Worm (Caenorhabditis elegans): ENCODE measurements around the gene srx-133.

Gene srx-133

DNA sequence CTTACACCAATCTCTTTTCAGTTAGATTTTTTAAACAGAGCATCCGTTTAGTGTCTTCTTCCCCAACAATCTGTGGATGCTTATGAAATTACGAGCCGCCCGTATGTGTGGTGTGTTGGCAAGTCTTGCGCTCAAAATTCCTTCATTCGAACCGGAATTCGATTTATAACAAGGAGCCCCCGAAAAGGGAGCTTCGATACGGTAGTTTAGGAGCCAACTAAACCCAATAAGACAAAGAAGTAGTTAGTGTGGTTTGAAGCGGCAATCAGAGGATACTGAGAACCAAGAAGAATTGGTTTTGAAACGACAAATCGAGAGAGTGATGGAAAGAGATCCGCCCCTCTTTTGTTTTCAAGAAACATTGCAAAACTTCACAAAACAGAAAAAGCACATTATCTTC, 36.1 kb upstream of the srx-133 start:
- peak; percentile 47 for TF ChIP-seq ces-1 (GFP tag; optimal IDR thresholded peaks at IDR 0.05)
- no peak for TF ChIP-seq lin-38 (GFP tag; IDR thresholded peaks at IDR 0.05)
- no peak for TF ChIP-seq arid-1 (GFP tag; conservative IDR thresholded peaks at IDR 0.05)
- TF ChIP-seq dmd-6 (GFP tag; IDR thresholded peaks at IDR 0.05): no peak
- TF ChIP-seq duxl-1 (tag; optimal IDR thresholded peaks at IDR 0.05; ENCODE audit: poor library complexity): no peak

DNA sequence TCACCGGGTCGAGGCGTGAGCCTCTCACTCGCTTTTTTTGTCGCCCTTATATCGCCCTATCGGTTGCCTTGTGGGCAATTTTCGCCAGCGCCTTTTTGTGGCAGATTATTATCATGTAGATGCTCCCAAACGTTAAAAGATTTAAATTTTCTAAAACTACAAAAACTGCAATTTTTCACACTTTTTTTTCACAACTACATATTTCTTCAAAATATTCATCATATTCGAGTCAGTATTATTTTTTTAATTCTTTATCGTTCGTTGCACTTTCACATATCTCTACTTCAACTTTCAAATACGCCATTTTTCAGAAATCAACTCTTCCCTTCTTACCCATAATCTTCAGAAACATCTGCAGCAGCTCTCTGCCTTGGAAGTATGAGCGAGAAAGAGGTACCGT, 35.5 kb upstream of the srx-133 start, which contains the start of gene ceh-24:
ceh-24 (plus strand) TSS at position 301 of the 400 bp plus-strand sequence.
- TF ChIP-seq ZK337.2 (GFP tag; IDR thresholded peaks at IDR 0.05) (no peak), ceh-20 (GFP tag; IDR thresholded peaks at IDR 0.05) (no peak), tra-1 (GFP tag; IDR thresholded peaks at IDR 0.05) (no peak), lin-38 (GFP tag; IDR thresholded peaks at IDR 0.05) (no peak), lin-39 (tag; optimal IDR thresholded peaks at IDR 0.05) (no peak), T20F7.1 (GFP tag; optimal IDR thresholded peaks at IDR 0.05) (no peak), daf-16 (GFP tag; optimal IDR thresholded peaks at IDR 0.05) (no peak), daf-16 (tag; optimal IDR thresholded peaks at IDR 0.05) (no peak), dmd-8 (GFP tag; IDR thresholded peaks at IDR 0.05) (no peak), mes-2 (tag; optimal IDR thresholded peaks at IDR 0.05; ENCODE audit: poor library complexity, severe bottlenecking) (no peak)

- TF ChIP-seq snpc-4 (tag; optimal IDR thresholded peaks at IDR 0.05) (no peak), pqm-1 (tag; optimal IDR thresholded peaks at IDR 0.05) (no peak), ama-1 (optimal IDR thresholded peaks at IDR 0.05) (no peak), aha-1 (tag) (peak; percentile 9), lin-1 (GFP tag; IDR thresholded peaks at IDR 0.05) (no peak), dmd-6 (GFP tag; IDR thresholded peaks at IDR 0.05) (no peak), hif-1 (tag; optimal IDR thresholded peaks at IDR 0.05) (no peak)
These were observed 31.6 kb upstream of the srx-133 start, which contains the start of gene F55B12.2 for ce11 chrV:13816877-13817276. Gene F55B12.2, minus strand, starts transcription at chrV:13816977.

ce11 chrV:13818824-13819408, 29.6 kb upstream of the srx-133 start, which contains the start of gene sel-10:
Gene sel-10, plus strand, starts transcription at chrV:13819361.
- TF ChIP-seq skn-1 (tag; optimal IDR thresholded peaks at IDR 0.05) (no peak), ztf-7 (tag; optimal IDR thresholded peaks at IDR 0.05) (no peak), lin-1 (GFP tag; IDR thresholded peaks at IDR 0.05) (no peak), lin-29 (GFP tag; IDR thresholded peaks at IDR 0.05) (no peak), pqm-1 (tag; optimal IDR thresholded peaks at IDR 0.05) (no peak), D1046.2 (GFP tag; IDR thresholded peaks at IDR 0.05) (no peak), nhr-41 (GFP tag; IDR thresholded peaks at IDR 0.05) (no peak), lin-38 (GFP tag; IDR thresholded peaks at IDR 0.05) (no peak), egl-27 (tag; optimal IDR thresholded peaks at IDR 0.05) (no peak), mxl-3 (GFP tag; optimal IDR thresholded peaks at IDR 0.05) (peak; percentile 57), ceh-62 (tag; optimal IDR thresholded peaks at IDR 0.05) (no peak), nhr-76 (tag; optimal IDR thresholded peaks at IDR 0.05) (no peak), lsy-2 (tag; optimal IDR thresholded peaks at IDR 0.05) (peak in 1 of 2 experiments; percentile 83), hmg-1.1 (GFP tag; IDR thresholded peaks at IDR 0.05) (0 out of 2 replicates have a peak, but pooled peaks have one; percentile 59), attf-4 (tag; optimal IDR thresholded peaks at IDR 0.05) (no peak), mdt-29 (GFP tag; IDR thresholded peaks at IDR 0.05) (no peak), nhr-6 (tag; optimal IDR thresholded peaks at IDR 0.05) (peak; percentile 89), Y48G9A.11 (GFP tag; IDR thresholded peaks at IDR 0.05) (no peak), nhr-10 (tag; optimal IDR thresholded peaks at IDR 0.05) (no peak), aha-1 (tag) (peak; percentile 98), rbr-2 (tag; optimal IDR thresholded peaks at IDR 0.05) (peak; percentile 74), mes-2 (tag; optimal IDR thresholded peaks at IDR 0.05; ENCODE audit: poor library complexity, severe bottlenecking) (peak; percentile 84), ceh-44 (GFP tag; IDR thresholded peaks at IDR 0.05) (no peak), daf-12 (tag; optimal IDR thresholded peaks at IDR 0.05) (no peak), hif-1 (tag; optimal IDR thresholded peaks at IDR 0.05) (peak in 1 of 2 experiments; percentile 65), Y75B8A.6 (GFP tag; IDR thresholded peaks at IDR 0.05) (no peak), F26F4.8 (GFP tag; conservative IDR thresholded peaks at IDR 0.05) (no peak), T20F7.1 (GFP tag; optimal IDR thresholded peaks at IDR 0.05) (peak; percentile 67), aly-2 (tag; optimal IDR thresholded peaks at IDR 0.05) (no peak), madf-9 (GFP tag; conservative IDR thresholded peaks at IDR 0.05) (no peak), madf-5 (GFP tag; IDR thresholded peaks at IDR 0.05) (no peak), daf-16 (GFP tag; optimal IDR thresholded peaks at IDR 0.05) (no peak), daf-16 (tag; optimal IDR thresholded peaks at IDR 0.05) (peak; percentile 38), dmd-6 (GFP tag; IDR thresholded peaks at IDR 0.05) (peak; percentile 70), ceh-28 (tag; optimal IDR thresholded peaks at IDR 0.05) (no peak)
